Fruit fly (Drosophila melanogaster): ENCODE data around the gene RpS5a.

RpS5a gene

DNA sequence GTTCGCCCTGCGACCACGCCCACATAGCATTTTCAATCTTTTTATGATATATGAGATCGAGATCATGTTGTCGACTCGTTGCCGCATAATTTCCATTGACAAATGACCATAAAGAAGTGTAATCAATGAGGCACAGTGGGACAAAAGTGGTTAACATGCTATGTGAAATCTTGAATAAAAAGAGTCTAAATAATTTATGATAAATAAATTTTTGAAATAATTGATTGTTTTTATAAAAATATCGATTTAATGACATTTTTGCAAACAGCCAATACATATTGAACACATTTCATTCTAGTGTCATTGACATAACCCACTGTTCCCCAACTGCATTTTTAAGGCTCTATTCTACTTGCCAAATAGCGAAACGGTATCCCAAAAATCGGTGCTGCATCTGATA lies 39.4 kb upstream of the RpS5a start (continued):
- peak; percentile 29 for TF ChIP-seq Smox (GFP tag; optimal IDR thresholded peaks at IDR 0.05)
- peak; percentile 80 for TF ChIP-seq Eip78C (GFP tag)
- peak; percentile 31 for TF ChIP-seq CG11762 (GFP tag; optimal IDR thresholded peaks at IDR 0.05; ENCODE audit: insufficient read depth)
- TF ChIP-seq svp (GFP tag), result peak; percentile 38
- peak; percentile 55 for TF ChIP-seq achi (GFP tag; optimal IDR thresholded peaks at IDR 0.05)
- peak; percentile 58; the same call in 2 of the 3 replicates for TF ChIP-seq CG6163 (GFP tag; IDR thresholded peaks at IDR 0.05)
- TF ChIP-seq Lpt (GFP tag; optimal IDR thresholded peaks at IDR 0.05), result no peak
- no peak for TF ChIP-seq Ets96B (tag; optimal IDR thresholded peaks at IDR 0.05)
- peak; percentile 48 for TF ChIP-seq net (GFP tag; optimal IDR thresholded peaks at IDR 0.05)
- TF ChIP-seq CG31627 (GFP tag; optimal IDR thresholded peaks at IDR 0.05), result no peak
- TF ChIP-seq CG16779 (tag; optimal IDR thresholded peaks at IDR 0.05), result no peak
- TF ChIP-seq CG32006 (GFP tag; optimal IDR thresholded peaks at IDR 0.05), result peak; percentile 54
- no peak for TF ChIP-seq spab (GFP tag; optimal IDR thresholded peaks at IDR 0.05)
- TF ChIP-seq CG34406 (GFP tag; optimal IDR thresholded peaks at IDR 0.05), result peak; percentile 58
- no peak for TF ChIP-seq Eip93F (GFP tag; optimal IDR thresholded peaks at IDR 0.05)
- TF ChIP-seq Sox102F (GFP tag; optimal IDR thresholded peaks at IDR 0.05), result peak; percentile 20
- no peak for TF ChIP-seq fd85E (GFP tag; optimal IDR thresholded peaks at IDR 0.05)

DNA sequence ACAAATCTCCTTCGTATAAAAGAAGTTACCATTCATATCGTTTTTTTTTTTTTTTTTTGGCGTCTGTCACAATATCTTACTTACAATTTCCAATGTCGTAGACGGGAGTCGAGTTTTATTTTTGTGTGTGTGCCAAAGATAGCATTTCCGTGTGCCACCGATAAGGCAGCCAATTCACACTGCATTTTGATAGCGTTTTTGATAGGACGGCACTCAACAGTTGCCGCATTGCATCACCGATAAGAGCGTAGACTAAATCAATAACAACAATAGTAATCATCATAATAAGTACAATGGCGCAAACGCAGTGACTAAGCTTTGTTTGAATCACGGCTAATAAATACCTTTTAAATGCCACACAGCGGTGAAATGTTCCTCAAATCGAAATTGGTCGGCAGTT lies 38.4 kb upstream of the RpS5a start:
- TF ChIP-seq OdsH (GFP tag; optimal IDR thresholded peaks at IDR 0.05), result no peak
- TF ChIP-seq fkh (GFP tag; optimal IDR thresholded peaks at IDR 0.05), result peak; percentile 24
- TF ChIP-seq vri (GFP tag; optimal IDR thresholded peaks at IDR 0.05), result peak; percentile 98

DNA sequence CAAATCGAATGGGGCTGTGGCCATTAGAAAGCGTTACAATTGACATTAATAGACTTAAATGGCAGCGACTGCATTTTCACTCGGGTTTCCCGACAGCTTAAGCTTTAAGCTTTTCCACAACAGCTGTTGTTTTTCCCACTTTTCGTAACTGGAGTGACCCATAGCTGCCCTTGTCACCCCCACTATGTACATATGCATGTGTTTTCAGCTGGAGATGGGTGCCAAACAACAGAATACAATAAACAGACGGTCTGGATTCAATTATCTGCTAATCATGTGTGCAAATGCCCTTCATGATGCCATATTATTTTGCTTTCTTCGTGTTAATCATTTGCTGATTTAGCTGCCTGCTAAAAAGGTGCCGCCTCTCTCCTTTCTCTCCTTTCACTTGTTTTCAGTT lies 35.4 kb upstream of the RpS5a start:
- TF ChIP-seq CG8319 (GFP tag; optimal IDR thresholded peaks at IDR 0.05), result no peak
- TF ChIP-seq fd85E (GFP tag; optimal IDR thresholded peaks at IDR 0.05), result no peak
- no peak for TF ChIP-seq CG16779 (tag; optimal IDR thresholded peaks at IDR 0.05)
- TF ChIP-seq CG3919 (GFP tag; optimal IDR thresholded peaks at IDR 0.05), result no peak
- no peak for TF ChIP-seq CG1621 (tag; optimal IDR thresholded peaks at IDR 0.05)
- TF ChIP-seq ss (GFP tag; optimal IDR thresholded peaks at IDR 0.05), result no peak
- no peak for TF ChIP-seq svp (GFP tag)
- no peak for TF ChIP-seq CG7368 (GFP tag; optimal IDR thresholded peaks at IDR 0.05)
- no peak for TF ChIP-seq eg (GFP tag; IDR thresholded peaks at IDR 0.05)

DNA sequence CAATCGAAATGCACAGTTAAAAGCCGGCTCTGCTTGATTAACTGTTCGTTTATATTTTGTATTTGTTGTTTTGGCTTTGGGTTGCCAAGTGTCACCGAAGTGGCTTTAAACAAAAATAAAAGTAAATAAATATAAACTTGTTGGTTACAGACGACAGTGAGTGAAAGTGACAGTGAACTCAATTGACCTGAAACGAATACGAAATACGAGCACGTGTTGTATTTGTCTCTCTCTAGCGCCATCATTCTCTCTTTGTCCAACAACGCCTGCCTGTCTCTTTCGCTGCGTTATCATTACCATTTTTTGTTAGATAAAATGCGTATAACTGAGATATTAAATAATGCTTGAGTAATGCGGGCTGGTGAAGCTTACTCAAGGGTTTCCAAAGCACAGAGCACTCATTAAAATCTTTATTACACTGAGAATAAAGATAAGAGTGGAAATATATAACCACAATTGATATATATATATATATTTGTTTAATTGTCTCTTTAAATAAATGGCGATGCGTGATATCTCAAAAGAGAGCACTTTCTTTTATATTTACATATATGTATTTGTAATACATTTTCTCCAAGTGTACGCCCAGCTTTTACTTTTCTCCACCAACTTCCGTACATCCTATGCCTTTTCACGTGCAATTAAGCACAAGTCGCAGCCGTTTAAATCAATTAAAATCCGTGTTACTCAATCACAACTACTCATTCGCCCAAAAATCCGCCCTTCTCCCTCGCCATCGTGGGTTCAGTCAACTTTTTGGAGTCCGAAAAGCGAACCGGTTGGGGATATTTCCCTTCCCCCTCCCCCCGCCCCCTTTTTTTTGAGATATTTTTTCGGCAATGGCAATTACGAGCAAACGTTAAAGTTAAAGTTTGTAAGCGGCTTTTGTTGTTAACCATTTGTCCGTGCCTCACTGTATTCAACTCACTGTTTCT lies 33.5 kb upstream of the RpS5a start:
- TF ChIP-seq ss (GFP tag; optimal IDR thresholded peaks at IDR 0.05) (no peak), Hr4 (GFP tag; optimal IDR thresholded peaks at IDR 0.05) (peak; percentile 10), CG32006 (GFP tag; optimal IDR thresholded peaks at IDR 0.05) (peak; percentile 53), salr (GFP tag; optimal IDR thresholded peaks at IDR 0.05) (no peak), achi (GFP tag; optimal IDR thresholded peaks at IDR 0.05) (peak; percentile 37), CG10631 (GFP tag; optimal IDR thresholded peaks at IDR 0.05) (peak; percentile 11), Ets21C (GFP tag; optimal IDR thresholded peaks at IDR 0.05) (no peak), dac (GFP tag; optimal IDR thresholded peaks at IDR 0.05) (no peak), Eip75B (GFP tag; optimal IDR thresholded peaks at IDR 0.05) (no peak), CG6792 (GFP tag; optimal IDR thresholded peaks at IDR 0.05) (peak; percentile 37), pdm3 (GFP tag; optimal IDR thresholded peaks at IDR 0.05) (no peak), vri (GFP tag; optimal IDR thresholded peaks at IDR 0.05) (peak; percentile 37), CG3919 (GFP tag; optimal IDR thresholded peaks at IDR 0.05) (peak; percentile 23), esn (GFP tag; optimal IDR thresholded peaks at IDR 0.05) (peak; percentile 48), topi (GFP tag; optimal IDR thresholded peaks at IDR 0.05) (peak; percentile 16), Eip78C (GFP tag) (peak; percentile 73), CG6163 (GFP tag; IDR thresholded peaks at IDR 0.05) (0 out of 3 replicates have a peak, but pooled peaks have one; percentile 21), CG8319 (GFP tag; optimal IDR thresholded peaks at IDR 0.05) (peak; percentile 13), CG7368 (GFP tag; optimal IDR thresholded peaks at IDR 0.05) (no peak), Gug (GFP tag; IDR thresholded peaks at IDR 0.05) (no peak), fkh (GFP tag; optimal IDR thresholded peaks at IDR 0.05) (no peak), Hr38 (GFP tag; optimal IDR thresholded peaks at IDR 0.05) (no peak), Eip93F (GFP tag; optimal IDR thresholded peaks at IDR 0.05) (no peak), OdsH (GFP tag; optimal IDR thresholded peaks at IDR 0.05) (peak; percentile 41), CG8632 (GFP tag; optimal IDR thresholded peaks at IDR 0.05) (peak; percentile 58), Smox (GFP tag; optimal IDR thresholded peaks at IDR 0.05) (peak; percentile 33), svp (GFP tag) (peak; percentile 69), spab (GFP tag; optimal IDR thresholded peaks at IDR 0.05) (no peak), fd59A (GFP tag; optimal IDR thresholded peaks at IDR 0.05) (no peak), acj6 (GFP tag; optimal IDR thresholded peaks at IDR 0.05) (peak; percentile 34), lz (GFP tag; optimal IDR thresholded peaks at IDR 0.05) (no peak)

All from whole organism, prepupa.